Worm (Caenorhabditis elegans): ENCODE results near the gene F46G10.2.

ce11 chrX:13350804-13351747 is 28.3 kb downstream of the F46G10.2 start, which contains the start of gene mxl-3:
- TF ChIP-seq ceh-20 (GFP tag; IDR thresholded peaks at IDR 0.05) (0 out of 2 replicates have a peak, but pooled peaks have one; percentile 29), zag-1 (tag; optimal IDR thresholded peaks at IDR 0.05) (no peak), dmd-8 (GFP tag; IDR thresholded peaks at IDR 0.05) (no peak)
